Worm (Caenorhabditis elegans): ENCODE results near the gene denn-4.

DNA sequence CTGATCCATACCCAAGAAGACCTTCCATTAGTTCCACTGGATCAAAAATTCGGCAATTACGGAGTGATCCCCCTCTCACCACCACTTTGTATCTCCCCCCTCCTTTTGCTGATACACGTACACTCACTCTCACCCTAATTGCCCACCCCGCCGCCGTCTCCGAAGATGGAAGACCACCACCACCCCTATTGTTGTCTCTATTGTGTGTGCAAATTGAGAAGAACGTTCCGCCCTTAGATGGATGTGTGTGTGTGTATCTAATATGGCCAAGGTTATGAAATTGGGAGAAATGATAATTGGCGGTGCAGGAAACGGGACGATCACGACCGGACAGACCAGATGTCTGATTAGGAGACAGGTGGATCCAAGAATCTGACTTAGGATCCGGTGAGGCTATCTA, 7.6 kb upstream of the denn-4 start:
- TF ChIP-seq pat-9 (tag; optimal IDR thresholded peaks at IDR 0.05) (no peak), ceh-6 (GFP tag; optimal IDR thresholded peaks at IDR 0.05) (no peak), ceh-19 (GFP tag; optimal IDR thresholded peaks at IDR 0.05) (no peak), zip-5 (tag; optimal IDR thresholded peaks at IDR 0.05) (no peak), pqm-1 (tag; optimal IDR thresholded peaks at IDR 0.05) (no peak), ama-1 (optimal IDR thresholded peaks at IDR 0.05) (no peak), tbx-2 (tag; optimal IDR thresholded peaks at IDR 0.05) (no peak), tbx-7 (tag; optimal IDR thresholded peaks at IDR 0.05) (no peak)
